Worm (Caenorhabditis elegans) whole organism, early embryonic: ENCODE data around the gene F20G2.2.

Source experiments
- B0310.2 ChIP-seq: sonication (generic microtip); optimal IDR thresholded peaks from 2 replicates; lab custom pipeline; 2016; ENCODE audit warnings: mild to moderate bottlenecking, missing genetic modification characterization, missing compliant biosample characterization
- ama-1 ChIP-seq: fragments of 150-350 bp; optimal IDR thresholded peaks from 2 replicates; lab custom pipeline; 2014
- ets-7 ChIP-seq: sonication (generic microtip); optimal IDR thresholded peaks from 2 replicates; lab custom pipeline; 2016; ENCODE audit warnings: missing genotype, missing genetic modification characterization, missing compliant biosample characterization
- flt-1 ChIP-seq: fragments of 200-800 bp; sonication (Bioruptor generic); IDR thresholded peaks from 2 replicates; pipeline ENCODE4 v1.3.6; 2022; ENCODE audit warnings: missing genetic modification characterization, missing compliant biosample characterization
- hmbx-1 ChIP-seq: sonication (generic microtip); optimal IDR thresholded peaks from 2 replicates; lab custom pipeline; 2016; ENCODE audit warnings: mild to moderate bottlenecking, missing genetic modification characterization, missing compliant biosample characterization
- hmg-4 ChIP-seq: fragments of 200-800 bp; sonication (Bioruptor generic); optimal IDR thresholded peaks from 2 replicates; lab custom pipeline; 2018; ENCODE audit warnings: mild to moderate bottlenecking, missing genetic modification characterization, missing compliant biosample characterization
- hnd-1 ChIP-seq: sonication (generic microtip); optimal IDR thresholded peaks from 2 replicates; lab custom pipeline; 2016; ENCODE audit warnings: missing genetic modification characterization, missing compliant biosample characterization
- sea-1 ChIP-seq: fragments of 200-800 bp; sonication (Bioruptor generic); conservative IDR thresholded peaks from 2 replicates; pipeline ENCODE4 v1.3.6; 2022; ENCODE audit warnings: missing genetic modification characterization, missing compliant biosample characterization
- tbx-11 ChIP-seq: fragments of 200-800 bp; sonication (Bioruptor generic); IDR thresholded peaks from 2 replicates; pipeline ENCODE4 v1.3.6; 2022; ENCODE audit warnings: missing genetic modification characterization, missing compliant biosample characterization
- tra-4 ChIP-seq: sonication (generic microtip); optimal IDR thresholded peaks from 2 replicates; lab custom pipeline; 2017; ENCODE audit warnings: missing genetic modification characterization, missing compliant biosample characterization

DNA sequence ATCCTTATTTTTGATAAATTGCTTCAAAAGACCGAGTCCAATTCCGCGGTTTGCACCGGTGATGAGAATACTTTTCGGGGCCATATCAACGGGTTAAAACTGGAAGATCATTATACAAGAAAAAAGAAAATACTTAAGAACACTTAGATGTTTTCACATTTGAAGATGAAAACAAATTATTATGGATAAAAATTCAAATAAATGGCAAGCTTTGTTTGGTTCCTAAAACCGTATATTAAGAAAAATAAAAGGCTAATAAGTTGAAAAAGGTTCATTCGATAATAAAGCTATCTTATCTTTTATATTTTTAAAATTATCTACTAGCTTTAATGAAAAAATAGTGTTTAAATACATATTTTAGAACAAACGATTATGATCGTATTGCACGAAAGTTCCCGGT is 2.7 kb downstream of the F20G2.2 start, which contains the start of gene F20G2.1:
- TF ChIP-seq ama-1 (no peak), hnd-1 (tag; lab: Kevin White, UChicago) (no peak), sea-1 (GFP tag; lab: Robert Waterston, UW) (no peak), hmbx-1 (tag; lab: Kevin White, UChicago) (no peak), flt-1 (GFP tag; lab: Robert Waterston, UW) (no peak), tbx-11 (GFP tag; lab: Robert Waterston, UW) (no peak), hmg-4 (GFP tag; lab: Kevin White, UChicago) (no peak), B0310.2 (tag; lab: Kevin White, UChicago) (no peak), ets-7 (tag; lab: Kevin White, UChicago) (no peak), tra-4 (tag; lab: Kevin White, UChicago) (no peak)
